Fruit fly (Drosophila melanogaster) whole organism, prepupa: ENCODE results near the gene CG8034.

Experiments
- CG10631 ChIP-seq: fragments of 200-800 bp; sonication (Bioruptor generic); optimal IDR thresholded peaks from 2 replicates; lab custom pipeline; 2016; ENCODE audit warnings: missing biosample characterization, missing genetic modification characterization
- CG15336 ChIP-seq: fragments of 200-800 bp; sonication (Bioruptor generic); IDR thresholded peaks from 2 replicates; pipeline ENCODE4 v1.3.6; 2022; ENCODE audit warnings: missing biosample characterization, missing genetic modification characterization
- CG1621 ChIP-seq: fragments of 200-800 bp; sonication (Bioruptor generic); optimal IDR thresholded peaks from 3 replicates; lab custom pipeline; 2018; ENCODE audit warnings: missing biosample characterization, mild to moderate bottlenecking, missing genetic modification characterization
- CG32006 ChIP-seq: fragments of 200-800 bp; sonication (Bioruptor generic); optimal IDR thresholded peaks from 3 replicates; lab custom pipeline; 2017; ENCODE audit warnings: missing biosample characterization, mild to moderate bottlenecking, missing genetic modification characterization
- CG6276 ChIP-seq: fragments of 200-800 bp; sonication (Bioruptor generic); optimal IDR thresholded peaks from 2 replicates; lab custom pipeline; 2017; ENCODE audit warnings: missing biosample characterization, mild to moderate bottlenecking, missing genetic modification characterization
- CG6808 ChIP-seq: fragments of 200-800 bp; sonication (Bioruptor generic); optimal IDR thresholded peaks from 3 replicates; lab custom pipeline; 2017; ENCODE audit warnings: missing biosample characterization, missing genetic modification characterization, mild to moderate bottlenecking, moderate library complexity, missing genetic modification reagents
- CG6854 ChIP-seq: fragments of 200-800 bp; sonication (Bioruptor generic); optimal IDR thresholded peaks from 2 replicates; lab custom pipeline; 2017; ENCODE audit warnings: missing biosample characterization, mild to moderate bottlenecking, missing genetic modification characterization
- CG7368 ChIP-seq: fragments of 200-800 bp; sonication (Bioruptor generic); optimal IDR thresholded peaks from 3 replicates; lab custom pipeline; 2016; ENCODE audit warnings: missing biosample characterization, missing genetic modification characterization
- CG8119 ChIP-seq: fragments of 200-800 bp; sonication (Bioruptor generic); IDR thresholded peaks from 3 replicates; pipeline ENCODE4 v1.3.6; 2022; ENCODE audit warnings: missing biosample characterization, missing genetic modification characterization
- CG8319 ChIP-seq: fragments of 200-800 bp; sonication (Bioruptor generic); optimal IDR thresholded peaks from 3 replicates; lab custom pipeline; 2016; ENCODE audit warnings: missing biosample characterization, missing genetic modification characterization
- CG8632 ChIP-seq: fragments of 200-800 bp; sonication (Bioruptor generic); optimal IDR thresholded peaks from 3 replicates; lab custom pipeline; 2016; ENCODE audit warnings: missing biosample characterization, missing genetic modification characterization
- Eip75B ChIP-seq: fragments of 200-800 bp; sonication (Bioruptor generic); optimal IDR thresholded peaks from 3 replicates; lab custom pipeline; 2016; ENCODE audit warnings: missing biosample characterization, missing genetic modification characterization
- Eip78C ChIP-seq: fragments of 200-800 bp; sonication (Bioruptor generic); peaks from one replicate; lab custom pipeline; 2016; ENCODE audit warnings: missing biosample characterization, missing genetic modification characterization
- Eip93F ChIP-seq: fragments of 200-800 bp; sonication (Bioruptor generic); optimal IDR thresholded peaks from 2 replicates; lab custom pipeline; 2016; ENCODE audit warnings: missing biosample characterization, mild to moderate bottlenecking, missing genetic modification characterization
- Ets21C ChIP-seq: fragments of 200-800 bp; sonication (Bioruptor generic); optimal IDR thresholded peaks from 3 replicates; lab custom pipeline; 2016; ENCODE audit warnings: missing biosample characterization, missing genetic modification characterization
- Ets96B ChIP-seq: fragments of 200-800 bp; optimal IDR thresholded peaks from 2 replicates; lab custom pipeline; 2019; ENCODE audit warnings: missing biosample characterization, mild to moderate bottlenecking, missing genetic modification characterization, moderate library complexity
- Hr39 ChIP-seq: fragments of 200-800 bp; sonication (Bioruptor generic); optimal IDR thresholded peaks from 2 replicates; lab custom pipeline; 2016; ENCODE audit warnings: missing biosample characterization, missing genetic modification characterization
- Hr4 ChIP-seq: fragments of 200-800 bp; sonication (Bioruptor generic); optimal IDR thresholded peaks from 3 replicates; lab custom pipeline; 2016; ENCODE audit warnings: missing biosample characterization, missing genetic modification characterization
- Lpt ChIP-seq: fragments of 200-800 bp; sonication (Bioruptor generic); optimal IDR thresholded peaks from 3 replicates; lab custom pipeline; 2016; ENCODE audit warnings: missing biosample characterization, missing genetic modification characterization
- OdsH ChIP-seq: fragments of 200-800 bp; sonication (Bioruptor generic); optimal IDR thresholded peaks from 3 replicates; lab custom pipeline; 2016; ENCODE audit warnings: missing biosample characterization, missing genetic modification characterization
- Smox ChIP-seq: fragments of 200-800 bp; sonication (Bioruptor generic); optimal IDR thresholded peaks from 3 replicates; lab custom pipeline; 2016; ENCODE audit warnings: missing biosample characterization, missing genetic modification characterization
- Sox102F ChIP-seq: fragments of 200-800 bp; sonication (Bioruptor generic); optimal IDR thresholded peaks from 2 replicates; lab custom pipeline; 2016; ENCODE audit warnings: missing biosample characterization, mild to moderate bottlenecking, missing genetic modification characterization
- Sox15 ChIP-seq: fragments of 200-800 bp; sonication (Bioruptor generic); optimal IDR thresholded peaks from 3 replicates; lab custom pipeline; 2016; ENCODE audit warnings: missing biosample characterization, missing genetic modification characterization
- achi ChIP-seq: fragments of 200-800 bp; sonication (Bioruptor generic); optimal IDR thresholded peaks from 3 replicates; lab custom pipeline; 2016; ENCODE audit warnings: missing biosample characterization, missing genetic modification characterization
- acj6 ChIP-seq: fragments of 200-800 bp; sonication (Bioruptor generic); optimal IDR thresholded peaks from 3 replicates; lab custom pipeline; 2016; ENCODE audit warnings: missing biosample characterization, missing genetic modification characterization
- dac ChIP-seq: fragments of 200-800 bp; sonication (Bioruptor generic); optimal IDR thresholded peaks from 2 replicates; lab custom pipeline; 2017; ENCODE audit warnings: missing biosample characterization, mild to moderate bottlenecking, missing genetic modification characterization
- dsx ChIP-seq: fragments of 200-800 bp; optimal IDR thresholded peaks from 3 replicates; lab custom pipeline; 2019; ENCODE audit warnings: missing biosample characterization, mild to moderate bottlenecking, missing genetic modification characterization, moderate library complexity; ENCODE audit not compliant: poor library complexity, severe bottlenecking
- eg ChIP-seq: fragments of 200-800 bp; sonication (Bioruptor generic); IDR thresholded peaks from 3 replicates; pipeline ENCODE4 v1.3.6; 2022; ENCODE audit warnings: missing biosample characterization, missing genetic modification characterization
- esn ChIP-seq: fragments of 200-800 bp; sonication (Bioruptor generic); optimal IDR thresholded peaks from 2 replicates; lab custom pipeline; 2016; ENCODE audit warnings: missing biosample characterization, mild to moderate bottlenecking, missing genetic modification characterization, moderate library complexity
- fd85E ChIP-seq: fragments of 200-800 bp; sonication (Bioruptor generic); optimal IDR thresholded peaks from 3 replicates; lab custom pipeline; 2016; ENCODE audit warnings: missing biosample characterization, missing genetic modification characterization
- fkh ChIP-seq: fragments of 200-800 bp; sonication (Bioruptor generic); optimal IDR thresholded peaks from 3 replicates; lab custom pipeline; 2017; ENCODE audit warnings: missing biosample characterization, mild to moderate bottlenecking, missing genetic modification characterization, moderate library complexity
- net ChIP-seq: fragments of 200-800 bp; sonication (Bioruptor generic); optimal IDR thresholded peaks from 3 replicates; lab custom pipeline; 2016; ENCODE audit warnings: missing biosample characterization, missing genetic modification characterization
- pdm3 ChIP-seq: fragments of 200-800 bp; sonication (Bioruptor generic); optimal IDR thresholded peaks from 3 replicates; lab custom pipeline; 2016; ENCODE audit warnings: missing biosample characterization, missing genetic modification characterization
- spab ChIP-seq: fragments of 200-800 bp; sonication (Bioruptor generic); optimal IDR thresholded peaks from 2 replicates; lab custom pipeline; 2017; ENCODE audit warnings: missing biosample characterization, mild to moderate bottlenecking, missing genetic modification characterization, missing genetic modification reagents
- svp ChIP-seq: fragments of 200-800 bp; sonication (Bioruptor generic); peaks from one replicate; lab custom pipeline; 2016; ENCODE audit warnings: missing biosample characterization, missing genetic modification characterization
- topi ChIP-seq: fragments of 200-800 bp; sonication (Bioruptor generic); optimal IDR thresholded peaks from 3 replicates; lab custom pipeline; 2016; ENCODE audit warnings: missing biosample characterization, missing genetic modification characterization
- vri ChIP-seq: fragments of 200-800 bp; sonication (Bioruptor generic); optimal IDR thresholded peaks from 3 replicates; lab custom pipeline; 2016; ENCODE audit warnings: missing biosample characterization, mild to moderate bottlenecking, missing genetic modification characterization

The CG8034 gene

dm6 chrX:19317058-19317767 lies 19.3 kb upstream of the CG8034 start (continued):
- no peak for TF ChIP-seq CG6854
- no peak for TF ChIP-seq dac (GFP tag; lab: Kevin White, UChicago)
- no peak for TF ChIP-seq CG6808
- no peak for TF ChIP-seq topi (GFP tag; lab: Kevin White, UChicago)
- no peak for TF ChIP-seq Eip75B (GFP tag; lab: Kevin White, UChicago)
- TF ChIP-seq Ets96B, result peak; percentile 55
- peak; percentile 64 for TF ChIP-seq CG10631 (GFP tag; lab: Kevin White, UChicago)
- TF ChIP-seq CG1621 (tag; lab: Kevin White, UChicago), result no peak
- peak; percentile 47 for TF ChIP-seq CG6276 (GFP tag; lab: Kevin White, UChicago)
- peak; percentile 3 for TF ChIP-seq CG8319 (GFP tag; lab: Kevin White, UChicago)
- no peak for TF ChIP-seq vri (GFP tag; lab: Kevin White, UChicago)
- TF ChIP-seq Sox15, result no peak
- TF ChIP-seq CG32006 (GFP tag; lab: Kevin White, UChicago), result peak; percentile 72
- TF ChIP-seq CG8632, result peak; percentile 58
- TF ChIP-seq Eip93F (GFP tag; lab: Kevin White, UChicago), result no peak
- TF ChIP-seq esn, result peak; percentile 7
- TF ChIP-seq Lpt, result no peak
- TF ChIP-seq Smox (GFP tag; lab: Kevin White, UChicago), result no peak
- peak; percentile 35 for TF ChIP-seq spab (GFP tag; lab: Kevin White, UChicago)
- TF ChIP-seq fkh (GFP tag; lab: Kevin White, UChicago), result peak; percentile 43
- TF ChIP-seq Hr39 (GFP tag; lab: Kevin White, UChicago), result no peak
- no peak for TF ChIP-seq fd85E (GFP tag; lab: Kevin White, UChicago)
- TF ChIP-seq achi (GFP tag; lab: Kevin White, UChicago), result peak; percentile 61
- no peak for TF ChIP-seq Hr4
- TF ChIP-seq CG15336 (GFP tag; lab: Robert Waterston, UW), result peak; percentile 78
- peak; percentile 1 for TF ChIP-seq Eip78C (GFP tag; lab: Kevin White, UChicago)
- peak; percentile 40 for TF ChIP-seq OdsH (GFP tag; lab: Kevin White, UChicago)
- TF ChIP-seq svp (GFP tag; lab: Kevin White, UChicago), result peak; percentile 60
- no peak for TF ChIP-seq pdm3 (GFP tag; lab: Kevin White, UChicago)
- TF ChIP-seq acj6 (GFP tag; lab: Kevin White, UChicago), result peak; percentile 45
- TF ChIP-seq Sox102F, result no peak

- TF ChIP-seq pdm3 (GFP tag; lab: Kevin White, UChicago), result no peak
- TF ChIP-seq Ets21C (GFP tag; lab: Kevin White, UChicago), result no peak
- no peak for TF ChIP-seq net (GFP tag; lab: Kevin White, UChicago)
- TF ChIP-seq CG6854, result no peak
- TF ChIP-seq CG7368, result no peak
- no peak for TF ChIP-seq eg (GFP tag; lab: Robert Waterston, UW)
- TF ChIP-seq Eip78C (GFP tag; lab: Kevin White, UChicago), result no peak
- peak; percentile 58 for TF ChIP-seq vri (GFP tag; lab: Kevin White, UChicago)
Measured at dm6 chrX:19316583-19316982, 18.6 kb upstream of the CG8034 start.

- TF ChIP-seq Sox102F (peak; percentile 1), dsx (GFP tag; lab: Kevin White, UChicago) (peak; percentile 40), CG8119 (GFP tag; lab: Robert Waterston, UW) (peak; percentile 27; the same call in 1 of the 3 replicates), svp (GFP tag; lab: Kevin White, UChicago) (peak; percentile 79), Eip78C (GFP tag; lab: Kevin White, UChicago) (peak; percentile 71), net (GFP tag; lab: Kevin White, UChicago) (no peak), CG6276 (GFP tag; lab: Kevin White, UChicago) (no peak)
- TF ChIP-seq, all 60 proteins: peak for 5
Measured at dm6 chrX:19315421-19316260, 17.7 kb upstream of the CG8034 start.
